Fruit fly (Drosophila melanogaster) whole organism, adult: Measurements from ENCODE around the gene psh.

ENCODE experiments used
- CG33017 ChIP-seq: fragments of 200-800 bp; sonication (Bioruptor generic); optimal IDR thresholded peaks from 2 replicates; lab custom pipeline; 2018; ENCODE audit warnings: missing biosample characterization, mild to moderate bottlenecking, missing genetic modification characterization, moderate library complexity
- CG7045 ChIP-seq: fragments of 200-800 bp; sonication (Bioruptor generic); optimal IDR thresholded peaks from 2 replicates; lab custom pipeline; 2017; ENCODE audit warnings: missing biosample characterization, mild to moderate bottlenecking, missing genetic modification characterization
- CG7101 ChIP-seq: fragments of 200-800 bp; sonication (Bioruptor generic); optimal IDR thresholded peaks from 2 replicates; lab custom pipeline; 2018; ENCODE audit warnings: missing biosample characterization, mild to moderate bottlenecking, missing genetic modification characterization, moderate library complexity
- Clk ChIP-seq: fragments of 200-800 bp; sonication (Bioruptor generic); optimal IDR thresholded peaks from 2 replicates; lab custom pipeline; 2017; ENCODE audit warnings: missing biosample characterization, missing genetic modification characterization
- Crg-1 ChIP-seq: fragments of 200-800 bp; sonication (Bioruptor generic); optimal IDR thresholded peaks from 2 replicates; lab custom pipeline; 2016; ENCODE audit warnings: missing biosample characterization, missing genetic modification characterization
- Hr96 ChIP-seq: fragments of 200-800 bp; sonication (Bioruptor generic); optimal IDR thresholded peaks from 2 replicates; lab custom pipeline; 2016; ENCODE audit warnings: missing biosample characterization, missing genetic modification characterization
- Mnt ChIP-seq: fragments of 200-800 bp; sonication (Bioruptor generic); optimal IDR thresholded peaks from 2 replicates; lab custom pipeline; 2016; ENCODE audit warnings: missing biosample characterization, mild to moderate bottlenecking, missing genetic modification characterization
- bab1 ChIP-seq: fragments of 200-800 bp; sonication (Bioruptor generic); optimal IDR thresholded peaks from 3 replicates; lab custom pipeline; 2019; ENCODE audit warnings: missing biosample characterization, mild to moderate bottlenecking, missing genetic modification characterization, moderate library complexity
- cic ChIP-seq: fragments of 200-800 bp; sonication (Bioruptor generic); optimal IDR thresholded peaks from 2 replicates; lab custom pipeline; 2017; ENCODE audit warnings: missing biosample characterization, mild to moderate bottlenecking, missing genetic modification characterization, moderate library complexity
- kay ChIP-seq: fragments of 200-800 bp; sonication (Bioruptor generic); peaks from one replicate; lab custom pipeline; 2016; ENCODE audit warnings: missing biosample characterization, missing genetic modification characterization, borderline replicate concordance
- ovo ChIP-seq: fragments of 200-800 bp; sonication (Bioruptor generic); optimal IDR thresholded peaks from 2 replicates; lab custom pipeline; 2016; ENCODE audit warnings: missing biosample characterization, missing genetic modification characterization

The psh gene

dm6 chrX:18438568-18438967 lies 48.2 kb downstream of the psh start, which contains the start of gene CG32551:
TSS of gene CG32551 (plus strand) at chrX:18438868.
- TF ChIP-seq cic (GFP tag; lab: Kevin White, UChicago): no peak
- TF ChIP-seq Mnt (GFP tag; lab: Kevin White, UChicago): no peak
- TF ChIP-seq CG7045 (GFP tag; lab: Kevin White, UChicago): no peak
- TF ChIP-seq Clk: no peak

- TF ChIP-seq Hr96 (GFP tag; lab: Kevin White, UChicago) (no peak), CG33017 (tag; lab: Kevin White, UChicago) (no peak), ovo (GFP tag; lab: Kevin White, UChicago) (no peak), kay (no peak), Crg-1 (no peak), Clk (no peak), cic (GFP tag; lab: Kevin White, UChicago) (no peak), CG7101 (no peak), bab1 (GFP tag; lab: Kevin White, UChicago) (no peak)
These were observed 49.5 kb downstream of the psh start, which contains the start of gene CG6290 for dm6 chrX:18437190-18437589. TSS of gene CG6290 (plus strand) at chrX:18437490.
